Worm (Caenorhabditis elegans) whole organism, L3 larva: ENCODE results near the gene ceh-75.
A peak's percentile ranks its signal among the peaks of the same experiment; 100 is the strongest.

ENCODE experiments used
- ama-1 ChIP-seq: fragments of 150-350 bp; optimal IDR thresholded peaks from 2 replicates; lab custom pipeline; 2018
- ceh-16 ChIP-seq: sonication (generic microtip); optimal IDR thresholded peaks from 2 replicates; lab custom pipeline; 2017; ENCODE audit warnings: missing biosample characterization, missing genetic modification characterization
- ceh-28 ChIP-seq: fragments of 150-350 bp; optimal IDR thresholded peaks from 2 replicates; lab custom pipeline; 2014; ENCODE audit warnings: missing biosample characterization, missing genetic modification reagents, missing genetic modification characterization
- ceh-82 ChIP-seq: fragments of 150-350 bp; optimal IDR thresholded peaks from 2 replicates; lab custom pipeline; 2014; ENCODE audit warnings: missing biosample characterization, missing genetic modification characterization
- daf-12 ChIP-seq: fragments of 150-350 bp; optimal IDR thresholded peaks from 2 replicates; lab custom pipeline; 2014; ENCODE audit warnings: missing biosample characterization, missing genetic modification reagents, missing genetic modification characterization
- egl-5 ChIP-seq: fragments of 150-350 bp; optimal IDR thresholded peaks from 2 replicates; lab custom pipeline; 2017; ENCODE audit warnings: missing biosample characterization, missing genetic modification reagents, missing genetic modification characterization, inconsistent platforms
- elt-1 ChIP-seq: fragments of 150-350 bp; optimal IDR thresholded peaks from 2 replicates; lab custom pipeline; 2014; ENCODE audit warnings: missing biosample characterization, missing genetic modification characterization
- elt-2 ChIP-seq: sonication (generic microtip); optimal IDR thresholded peaks from 2 replicates; lab custom pipeline; 2016; ENCODE audit warnings: missing genetic modification reagents, mild to moderate bottlenecking, missing genetic modification characterization, missing compliant biosample characterization
- eor-1 ChIP-seq, 2 experiments: fragments of 150-350 bp; optimal IDR thresholded peaks; 2 replicates each; lab custom pipeline; 2014 to 2018; ENCODE audit warnings: missing biosample characterization in 2 of 2, missing genetic modification characterization in 2 of 2
- fkh-10 ChIP-seq: sonication (generic microtip); optimal IDR thresholded peaks from 2 replicates; lab custom pipeline; 2017; ENCODE audit warnings: missing biosample characterization, missing genetic modification reagents, missing genetic modification characterization
- hmg-11 ChIP-seq: sonication (generic microtip); optimal IDR thresholded peaks from 2 replicates; lab custom pipeline; 2016; ENCODE audit warnings: missing genetic modification characterization, missing compliant biosample characterization
- lin-15B ChIP-seq: fragments of 150-350 bp; optimal IDR thresholded peaks from 2 replicates; lab custom pipeline; 2014; ENCODE audit warnings: missing biosample characterization, missing genetic modification characterization
- lin-39 ChIP-seq: fragments of 150-350 bp; optimal IDR thresholded peaks from 2 replicates; lab custom pipeline; 2018; ENCODE audit warnings: missing biosample characterization, missing genetic modification reagents, missing genetic modification characterization
- mdl-1 ChIP-seq: fragments of 150-350 bp; optimal IDR thresholded peaks from 2 replicates; lab custom pipeline; 2014; ENCODE audit warnings: missing biosample characterization, missing genetic modification characterization
- mml-1 ChIP-seq: fragments of 150-350 bp; sonication (generic microtip); optimal IDR thresholded peaks from 3 replicates; lab custom pipeline; 2014; ENCODE audit warnings: missing biosample characterization, missing genetic modification characterization
- nfya-1 ChIP-seq: sonication (generic microtip); optimal IDR thresholded peaks from 2 replicates; lab custom pipeline; 2017; ENCODE audit warnings: missing genetic modification characterization, mild to moderate bottlenecking, missing compliant biosample characterization, antibody characterized with exemption, moderate library complexity; ENCODE audit not compliant: insufficient read depth
- nhr-11 ChIP-seq: fragments of 150-350 bp; optimal IDR thresholded peaks from 2 replicates; lab custom pipeline; 2014; ENCODE audit warnings: missing biosample characterization, missing genetic modification characterization
- nhr-25 ChIP-seq: sonication (generic microtip); optimal IDR thresholded peaks from 2 replicates; lab custom pipeline; 2017; ENCODE audit warnings: missing biosample characterization, missing genetic modification characterization
- nhr-43 ChIP-seq: sonication (generic microtip); optimal IDR thresholded peaks from 2 replicates; lab custom pipeline; 2016; ENCODE audit warnings: mild to moderate bottlenecking, missing genetic modification characterization, missing compliant biosample characterization; ENCODE audit not compliant: poor library complexity, severe bottlenecking
- nhr-67 ChIP-seq: fragments of 150-350 bp; optimal IDR thresholded peaks from 2 replicates; lab custom pipeline; 2014; ENCODE audit warnings: missing biosample characterization, missing genetic modification characterization
- nhr-76 ChIP-seq: fragments of 150-350 bp; sonication (generic microtip); optimal IDR thresholded peaks from 5 replicates; lab custom pipeline; 2014; ENCODE audit warnings: missing biosample characterization, missing genetic modification characterization
- nhr-77 ChIP-seq: fragments of 150-350 bp; optimal IDR thresholded peaks from 2 replicates; lab custom pipeline; 2014; ENCODE audit warnings: missing biosample characterization, missing genetic modification characterization
- pqm-1 ChIP-seq: fragments of 150-350 bp; optimal IDR thresholded peaks from 2 replicates; lab custom pipeline; 2017; ENCODE audit warnings: missing biosample characterization, missing genetic modification characterization, inconsistent platforms
- sea-2 ChIP-seq: fragments of 150-350 bp; sonication (generic microtip); optimal IDR thresholded peaks from 4 replicates; lab custom pipeline; 2014; ENCODE audit warnings: missing biosample characterization, missing genetic modification reagents, missing genetic modification characterization
- skn-1 ChIP-seq: fragments of 150-350 bp; optimal IDR thresholded peaks from 2 replicates; lab custom pipeline; 2014; ENCODE audit warnings: missing biosample characterization, missing genetic modification characterization
- snpc-4 ChIP-seq: fragments of 150-350 bp; optimal IDR thresholded peaks from 2 replicates; lab custom pipeline; 2014; ENCODE audit warnings: missing biosample characterization, missing genetic modification characterization
- tbx-2 ChIP-seq: sonication (generic microtip); optimal IDR thresholded peaks from 2 replicates; lab custom pipeline; 2016; ENCODE audit warnings: mild to moderate bottlenecking, missing genetic modification characterization, missing compliant biosample characterization
- unc-39 ChIP-seq: sonication (generic microtip); optimal IDR thresholded peaks from 4 replicates; lab custom pipeline; 2017; ENCODE audit warnings: missing biosample characterization, missing genetic modification characterization
- unc-62 ChIP-seq: fragments of 150-350 bp; sonication (generic microtip); optimal IDR thresholded peaks from 4 replicates; lab custom pipeline; 2014; ENCODE audit warnings: missing biosample characterization, missing genetic modification reagents, missing genetic modification characterization
- ztf-11 ChIP-seq: fragments of 150-350 bp; optimal IDR thresholded peaks from 2 replicates; lab custom pipeline; 2014; ENCODE audit warnings: missing biosample characterization, missing genetic modification characterization
- ztf-4 ChIP-seq: fragments of 150-350 bp; optimal IDR thresholded peaks from 2 replicates; lab custom pipeline; 2014; ENCODE audit warnings: missing biosample characterization, missing genetic modification characterization

The ceh-75 gene

ce11 chrV:9950861-9951260, 29.7 kb downstream of the ceh-75 start, which contains the start of gene ttr-46:
Gene ttr-46, plus strand, starts transcription at chrV:9951233.
- TF ChIP-seq pqm-1 (tag; lab: Kevin White, UChicago) (peak; percentile 65), lin-15B (tag; lab: Kevin White, UChicago) (no peak), elt-2 (tag; lab: Kevin White, UChicago) (peak; percentile 68)

ce11 chrV:9952396-9952795, 31.3 kb downstream of the ceh-75 start, which contains the start of gene mam-5:
Gene mam-5, plus strand, starts transcription at chrV:9952699.
- TF ChIP-seq nfya-1 (tag; lab: Kevin White, UChicago) (no peak), ceh-16 (tag; lab: Kevin White, UChicago) (no peak), sea-2 (no peak), elt-1 (no peak), tbx-2 (no peak), pqm-1 (tag; lab: Kevin White, UChicago) (no peak), ama-1 (lab: Kevin White, UChicago) (no peak), mdl-1 (tag; lab: Kevin White, UChicago) (no peak), lin-15B (tag; lab: Kevin White, UChicago) (no peak), nhr-11 (tag; lab: Kevin White, UChicago) (no peak), lin-39 (tag; lab: Kevin White, UChicago) (no peak), ztf-11 (tag; lab: Kevin White, UChicago) (no peak), ceh-82 (tag; lab: Kevin White, UChicago) (no peak), ztf-4 (no peak), nhr-77 (tag; lab: Kevin White, UChicago) (no peak), skn-1 (tag; lab: Kevin White, UChicago) (no peak), fkh-10 (no peak)

- TF ChIP-seq eor-1 (tag; optimal IDR thresholded peaks at IDR 0.05; lab: Kevin White, UChicago), result no peak
- TF ChIP-seq nhr-67 (tag; lab: Kevin White, UChicago), result no peak
- no peak for TF ChIP-seq unc-39 (tag; lab: Kevin White, UChicago)
- no peak for TF ChIP-seq nhr-25 (tag; lab: Kevin White, UChicago)
- TF ChIP-seq, all 47 proteins: peak for 0
These were observed 37.1 kb downstream of the ceh-75 start, which contains the start of gene anmt-3 for ce11 chrV:9958231-9958630. Gene anmt-3, minus strand, starts transcription at chrV:9958331.

- TF ChIP-seq egl-5 (tag; lab: Kevin White, UChicago), result peak; percentile 22
- no peak for TF ChIP-seq snpc-4 (tag; lab: Kevin White, UChicago)
- no peak for TF ChIP-seq elt-2 (tag; lab: Kevin White, UChicago)
- TF ChIP-seq nhr-11 (tag; lab: Kevin White, UChicago), result peak; percentile 37
These were observed 37.5 kb downstream of the ceh-75 start for ce11 chrV:9958654-9959053.

- TF ChIP-seq unc-62 (GFP tag; lab: Kevin White, UChicago) (no peak), ceh-28 (tag; lab: Kevin White, UChicago) (no peak), mdl-1 (tag; lab: Kevin White, UChicago) (no peak), lin-15B (tag; lab: Kevin White, UChicago) (no peak), ztf-4 (no peak), nhr-76 (tag; lab: Kevin White, UChicago) (no peak), mml-1 (no peak)
- TF ChIP-seq, all 47 proteins: peak for 0
These were observed 39.2 kb downstream of the ceh-75 start, which contains the start of gene T07C12.10 for ce11 chrV:9960376-9960775. Gene T07C12.10, minus strand, starts transcription at chrV:9960476.

ce11 chrV:9962394-9962793, 41.3 kb downstream of the ceh-75 start, which contains the start of gene madf-4:
Gene madf-4, minus strand, starts transcription at chrV:9962494.
- TF ChIP-seq nhr-43 (tag; lab: Kevin White, UChicago) (no peak), daf-12 (tag; lab: Kevin White, UChicago) (no peak), lin-39 (tag; lab: Kevin White, UChicago) (no peak), unc-39 (tag; lab: Kevin White, UChicago) (no peak), hmg-11 (no peak), elt-1 (no peak), ama-1 (lab: Kevin White, UChicago) (no peak), nfya-1 (tag; lab: Kevin White, UChicago) (no peak), fkh-10 (no peak)
